Fruit fly (Drosophila melanogaster) whole organism, pupa: ENCODE results near the gene CG4364.
A peak's percentile ranks its signal among the peaks of the same experiment; 100 is the strongest.

Source experiments
- CG12605 ChIP-seq: fragments of 200-800 bp; sonication (Bioruptor generic); IDR thresholded peaks from 2 replicates; pipeline ENCODE4 v1.3.6; 2022; ENCODE audit warnings: missing biosample characterization, missing genetic modification characterization
- CG13204 ChIP-seq: fragments of 200-800 bp; sonication (Bioruptor generic); optimal IDR thresholded peaks from 2 replicates; lab custom pipeline; 2018; ENCODE audit warnings: missing biosample characterization, mild to moderate bottlenecking, missing genetic modification characterization, moderate library complexity
- CG14655 ChIP-seq: fragments of 200-800 bp; sonication (Bioruptor generic); optimal IDR thresholded peaks from 3 replicates; lab custom pipeline; 2017; ENCODE audit warnings: mild to moderate bottlenecking, missing biosample characterization, missing genetic modification reagents, missing genetic modification characterization
- CG17806 ChIP-seq: fragments of 200-800 bp; sonication (Bioruptor generic); optimal IDR thresholded peaks from 2 replicates; lab custom pipeline; 2018; ENCODE audit warnings: missing biosample characterization, mild to moderate bottlenecking, missing genetic modification characterization, moderate library complexity
- CG34367 ChIP-seq: fragments of 200-800 bp; sonication (Bioruptor generic); optimal IDR thresholded peaks from 2 replicates; lab custom pipeline; 2018; ENCODE audit warnings: missing biosample characterization, mild to moderate bottlenecking, missing genetic modification characterization
- CG8159 ChIP-seq: fragments of 200-800 bp; sonication (Bioruptor generic); optimal IDR thresholded peaks from 3 replicates; lab custom pipeline; 2018; ENCODE audit warnings: missing biosample characterization, mild to moderate bottlenecking, missing genetic modification characterization, moderate library complexity
- CG9948 ChIP-seq: fragments of 200-800 bp; sonication (Bioruptor generic); optimal IDR thresholded peaks from 2 replicates; lab custom pipeline; 2018; ENCODE audit warnings: missing biosample characterization, mild to moderate bottlenecking, missing genetic modification characterization, moderate library complexity
- EcR ChIP-seq: fragments of 200-800 bp; sonication (Bioruptor generic); optimal IDR thresholded peaks from 3 replicates; lab custom pipeline; 2019; ENCODE audit warnings: missing biosample characterization, missing genetic modification characterization, mild to moderate bottlenecking, moderate library complexity, missing genetic modification reagents
- Ets98B ChIP-seq: fragments of 200-800 bp; sonication (Bioruptor generic); IDR thresholded peaks from 2 replicates; pipeline ENCODE4 v1.3.6; 2022; ENCODE audit warnings: missing biosample characterization, missing genetic modification characterization
- Pif1A ChIP-seq: fragments of 200-800 bp; sonication (Bioruptor generic); optimal IDR thresholded peaks from 3 replicates; lab custom pipeline; 2016; ENCODE audit warnings: missing biosample characterization, missing genetic modification characterization
- Snoo ChIP-seq: fragments of 200-800 bp; sonication (Bioruptor generic); optimal IDR thresholded peaks from 3 replicates; lab custom pipeline; 2017; ENCODE audit warnings: missing biosample characterization, mild to moderate bottlenecking, missing genetic modification characterization, inconsistent platforms
- fd96Ca ChIP-seq: fragments of 200-800 bp; sonication (Bioruptor generic); IDR thresholded peaks from 3 replicates; pipeline ENCODE4 v1.3.6; 2022; ENCODE audit warnings: missing biosample characterization, missing genetic modification characterization

DNA sequence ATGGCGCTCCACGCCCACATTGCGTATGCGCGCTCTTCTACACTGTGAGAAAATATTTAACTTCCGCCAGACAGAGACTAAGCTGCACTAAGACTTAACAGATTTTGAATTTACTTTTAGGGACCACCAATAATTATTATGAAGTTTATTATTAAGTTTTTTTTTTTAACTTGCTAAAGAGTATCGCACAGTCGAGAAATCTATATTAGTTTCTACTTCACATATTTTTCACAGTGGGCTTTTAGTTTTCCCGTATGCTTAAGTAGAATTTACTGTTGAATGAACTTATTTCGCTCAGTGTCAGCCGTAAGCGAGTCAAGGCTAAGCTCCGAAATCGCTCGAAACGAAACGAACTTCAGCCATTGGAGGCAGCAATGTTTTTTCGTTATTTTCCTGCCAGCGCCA is 50.6 kb downstream of the CG4364 start:
- TF ChIP-seq Pif1A (GFP tag; lab: Kevin White, UChicago) (peak; percentile 38), EcR (GFP tag; lab: Kevin White, UChicago) (no peak), CG14655 (GFP tag; lab: Kevin White, UChicago) (peak; percentile 52), CG9948 (tag; lab: Kevin White, UChicago) (peak; percentile 39), CG8159 (tag; lab: Kevin White, UChicago) (peak; percentile 64), CG13204 (GFP tag; lab: Kevin White, UChicago) (no peak), fd96Ca (GFP tag; lab: Robert Waterston, UW) (0 out of 3 replicates have a peak, but pooled peaks have one; percentile 34), CG17806 (no peak), Snoo (tag; lab: Kevin White, UChicago) (no peak), Ets98B (GFP tag; lab: Robert Waterston, UW) (no peak; the same call in 1 of the 2 replicates), CG12605 (GFP tag; lab: Robert Waterston, UW) (no peak), CG34367 (no peak)
